Worm (Caenorhabditis elegans) whole organism, mixed stage, embryonic: ENCODE data around the gene plp-2.
A peak's percentile ranks its signal among the peaks of the same experiment; 100 is the strongest.

Source experiments
- M03D4.4 ChIP-seq: sonication (generic microtip); optimal IDR thresholded peaks from 2 replicates; lab custom pipeline; 2017; ENCODE audit warnings: mild to moderate bottlenecking, missing genetic modification characterization, missing compliant biosample characterization
- bed-3 ChIP-seq: fragments of 200-800 bp; sonication (Bioruptor generic); optimal IDR thresholded peaks from 3 replicates; lab custom pipeline; 2018; ENCODE audit warnings: mild to moderate bottlenecking, missing genetic modification characterization, moderate library complexity, missing compliant biosample characterization
- blmp-1 ChIP-seq: fragments of 150-350 bp; optimal IDR thresholded peaks from 2 replicates; lab custom pipeline; 2014; ENCODE audit warnings: missing biosample characterization, missing genetic modification characterization
- ceh-43 ChIP-seq: fragments of 200-800 bp; sonication (Bioruptor generic); optimal IDR thresholded peaks from 2 replicates; lab custom pipeline; 2018; ENCODE audit warnings: mild to moderate bottlenecking, missing genetic modification characterization, moderate library complexity, missing compliant biosample characterization
- ceh-83 ChIP-seq: fragments of 200-800 bp; sonication (Bioruptor generic); optimal IDR thresholded peaks from 2 replicates; lab custom pipeline; 2018; ENCODE audit warnings: mild to moderate bottlenecking, missing genetic modification characterization, missing compliant biosample characterization
- ces-1 ChIP-seq: fragments of 150-350 bp; optimal IDR thresholded peaks from 2 replicates; lab custom pipeline; 2014; ENCODE audit warnings: missing biosample characterization, missing genetic modification reagents, missing genetic modification characterization
- cnd-1 ChIP-seq: fragments of 200-800 bp; sonication (Bioruptor generic); optimal IDR thresholded peaks from 2 replicates; lab custom pipeline; 2018; ENCODE audit warnings: mild to moderate bottlenecking, missing genetic modification characterization, missing compliant biosample characterization
- drap-1 ChIP-seq: fragments of 200-800 bp; sonication (Bioruptor generic); optimal IDR thresholded peaks from 3 replicates; lab custom pipeline; 2018; ENCODE audit warnings: mild to moderate bottlenecking, missing genetic modification characterization, missing compliant biosample characterization
- elt-3 ChIP-seq: fragments of 150-350 bp; optimal IDR thresholded peaks from 2 replicates; lab custom pipeline; 2014; ENCODE audit warnings: missing biosample characterization, missing genetic modification characterization
- flh-1 ChIP-seq: fragments of 200-800 bp; sonication (Bioruptor generic); optimal IDR thresholded peaks from 2 replicates; lab custom pipeline; 2018; ENCODE audit warnings: mild to moderate bottlenecking, missing genetic modification characterization, moderate library complexity, missing compliant biosample characterization
- ham-2 ChIP-seq: fragments of 200-800 bp; sonication (Bioruptor generic); optimal IDR thresholded peaks from 2 replicates; lab custom pipeline; 2018; ENCODE audit warnings: mild to moderate bottlenecking, missing genetic modification characterization, missing compliant biosample characterization
- hlh-1 ChIP-seq: fragments of 150-350 bp; optimal IDR thresholded peaks from 2 replicates; lab custom pipeline; 2014; ENCODE audit warnings: missing biosample characterization, missing genetic modification reagents, missing genetic modification characterization
- lin-13 ChIP-seq: fragments of 150-350 bp; optimal IDR thresholded peaks from 2 replicates; lab custom pipeline; 2014; ENCODE audit warnings: missing biosample characterization, missing genetic modification characterization
- lin-32 ChIP-seq: fragments of 200-800 bp; sonication (Bioruptor generic); optimal IDR thresholded peaks from 2 replicates; lab custom pipeline; 2018; ENCODE audit warnings: mild to moderate bottlenecking, missing genetic modification characterization, missing compliant biosample characterization
- lsy-2 ChIP-seq: fragments of 150-350 bp; optimal IDR thresholded peaks from 2 replicates; lab custom pipeline; 2014; ENCODE audit warnings: missing biosample characterization, missing genetic modification characterization
- mab-5 ChIP-seq: fragments of 150-350 bp; optimal IDR thresholded peaks from 2 replicates; lab custom pipeline; 2014; ENCODE audit warnings: missing biosample characterization, missing genetic modification characterization
- mep-1 ChIP-seq: fragments of 150-350 bp; optimal IDR thresholded peaks from 2 replicates; lab custom pipeline; 2017; ENCODE audit warnings: missing biosample characterization, missing genetic modification reagents, missing genetic modification characterization, inconsistent platforms
- mls-2 ChIP-seq: sonication (generic microtip); optimal IDR thresholded peaks from 2 replicates; lab custom pipeline; 2016; ENCODE audit warnings: mild to moderate bottlenecking, missing genetic modification characterization, moderate library complexity, missing compliant biosample characterization
- nhr-12 ChIP-seq: fragments of 150-350 bp; optimal IDR thresholded peaks from 2 replicates; lab custom pipeline; 2014; ENCODE audit warnings: missing biosample characterization, missing genetic modification characterization
- nhr-2 ChIP-seq: fragments of 150-350 bp; optimal IDR thresholded peaks from 2 replicates; lab custom pipeline; 2014; ENCODE audit warnings: missing biosample characterization, missing genetic modification characterization
- nhr-237 ChIP-seq: fragments of 150-350 bp; optimal IDR thresholded peaks from 2 replicates; lab custom pipeline; 2014; ENCODE audit warnings: missing biosample characterization, missing genetic modification characterization
- nhr-28 ChIP-seq: fragments of 150-350 bp; optimal IDR thresholded peaks from 2 replicates; lab custom pipeline; 2014; ENCODE audit warnings: missing biosample characterization, missing genetic modification characterization
- nhr-76 ChIP-seq: sonication (generic microtip); optimal IDR thresholded peaks from 2 replicates; lab custom pipeline; 2017; ENCODE audit warnings: missing biosample characterization, missing genetic modification characterization
- pha-4 ChIP-seq: fragments of 150-350 bp; optimal IDR thresholded peaks from 2 replicates; lab custom pipeline; 2018; ENCODE audit warnings: missing biosample characterization, missing genetic modification reagents, missing genetic modification characterization
- sem-2 ChIP-seq: fragments of 200-800 bp; sonication (Bioruptor generic); optimal IDR thresholded peaks from 2 replicates; lab custom pipeline; 2018; ENCODE audit warnings: mild to moderate bottlenecking, missing genetic modification characterization, missing compliant biosample characterization
- sptf-1 ChIP-seq: sonication (generic microtip); optimal IDR thresholded peaks from 2 replicates; lab custom pipeline; 2017; ENCODE audit warnings: mild to moderate bottlenecking, missing genetic modification characterization, moderate library complexity, missing compliant biosample characterization
- tbx-8 ChIP-seq: fragments of 200-800 bp; sonication (Bioruptor generic); optimal IDR thresholded peaks from 2 replicates; lab custom pipeline; 2018; ENCODE audit warnings: mild to moderate bottlenecking, missing genetic modification characterization, moderate library complexity, missing compliant biosample characterization
- unc-120 ChIP-seq: sonication (generic microtip); optimal IDR thresholded peaks from 2 replicates; lab custom pipeline; 2017; ENCODE audit warnings: missing genetic modification characterization, missing compliant biosample characterization; ENCODE audit not compliant: poor library complexity, severe bottlenecking
- unc-39 ChIP-seq: fragments of 150-350 bp; optimal IDR thresholded peaks from 2 replicates; lab custom pipeline; 2014; ENCODE audit warnings: missing biosample characterization, missing genetic modification characterization
- unc-62 ChIP-seq: fragments of 150-350 bp; optimal IDR thresholded peaks from 2 replicates; lab custom pipeline; 2014; ENCODE audit warnings: missing biosample characterization, missing genetic modification reagents, missing genetic modification characterization
- zip-8 ChIP-seq: fragments of 150-350 bp; optimal IDR thresholded peaks from 2 replicates; lab custom pipeline; 2014; ENCODE audit warnings: missing biosample characterization, missing genetic modification characterization

The plp-2 gene

DNA sequence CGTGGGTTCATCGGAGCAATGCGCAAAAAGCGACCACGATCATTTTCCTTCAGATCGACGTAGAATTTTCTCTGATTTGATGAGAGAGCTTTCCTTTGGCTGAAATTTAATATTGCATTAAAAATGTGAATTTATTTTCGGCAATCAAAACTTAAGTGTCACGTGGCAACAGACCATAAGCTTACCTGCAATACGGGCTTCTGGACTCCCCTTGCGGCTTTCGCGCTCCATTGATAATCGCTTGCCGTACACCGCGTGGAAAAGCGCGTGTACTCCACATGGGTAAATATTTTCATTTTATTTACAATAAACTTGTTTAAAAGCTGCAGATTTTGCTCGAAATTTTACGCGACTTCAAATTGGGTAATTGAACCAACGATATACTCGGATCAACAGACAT, at the start of gene plp-2:
TSS of gene plp-2 (minus strand) at position 280 of the 400 bp plus-strand sequence.
- TF ChIP-seq drap-1 (no peak), unc-39 (tag; lab: Kevin White, UChicago) (no peak), nhr-2 (tag; lab: Kevin White, UChicago) (no peak), nhr-76 (tag; lab: Kevin White, UChicago) (no peak), flh-1 (no peak), mab-5 (tag; lab: Kevin White, UChicago) (no peak), bed-3 (GFP tag; lab: Kevin White, UChicago) (no peak), nhr-237 (tag; lab: Kevin White, UChicago) (no peak), hlh-1 (tag; lab: Kevin White, UChicago) (no peak), sem-2 (GFP tag; lab: Kevin White, UChicago) (no peak), unc-120 (no peak), ceh-83 (GFP tag; lab: Kevin White, UChicago) (no peak), sptf-1 (no peak), unc-62 (GFP tag; lab: Kevin White, UChicago) (no peak), ceh-43 (no peak), mls-2 (tag; lab: Kevin White, UChicago) (no peak), pha-4 (no peak), nhr-28 (no peak)

DNA sequence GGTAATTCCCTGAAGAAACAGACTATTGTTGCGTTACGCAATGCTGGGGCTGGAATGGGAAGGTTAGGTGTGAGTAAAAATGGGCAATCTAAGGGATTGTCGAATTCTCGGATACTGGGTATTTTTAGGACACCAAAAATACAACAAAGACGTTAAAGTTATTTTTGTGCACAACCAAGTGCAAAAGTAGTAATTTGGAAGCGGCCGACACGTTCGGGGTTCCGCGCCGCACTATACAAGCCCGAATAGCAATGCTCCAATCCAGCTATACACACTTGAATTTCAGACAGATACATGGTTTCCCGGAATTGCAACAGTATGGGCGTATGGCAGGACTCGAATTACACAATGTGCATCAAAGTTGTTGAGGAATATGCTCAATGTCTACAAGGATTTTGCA, 45.4 kb upstream of the plp-2 start:
- no peak for TF ChIP-seq lsy-2 (tag; lab: Kevin White, UChicago)
- no peak for TF ChIP-seq bed-3 (GFP tag; lab: Kevin White, UChicago)
- TF ChIP-seq nhr-12 = no peak

DNA sequence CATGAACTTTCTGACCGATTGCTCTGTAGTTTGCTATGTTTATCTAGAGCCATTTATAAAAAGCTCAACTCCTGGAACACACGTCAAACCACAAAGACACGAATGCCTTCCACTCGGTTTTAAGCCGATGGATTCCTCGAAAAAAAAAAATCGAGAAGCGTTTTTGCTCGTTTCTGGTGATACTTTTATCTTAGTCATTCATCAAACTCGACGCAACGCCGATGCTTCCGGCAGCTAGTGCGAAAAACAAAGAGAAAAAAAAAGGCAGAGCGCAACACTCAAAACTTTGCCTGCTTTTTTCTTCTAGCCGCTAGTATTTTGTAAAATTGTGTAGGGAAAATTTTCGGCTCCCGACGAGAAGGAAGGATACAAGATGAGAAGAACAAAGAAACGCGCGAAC, 45.0 kb upstream of the plp-2 start:
- TF ChIP-seq unc-39 (tag; lab: Kevin White, UChicago) (no peak), ceh-43 (no peak), unc-120 (no peak), flh-1 (no peak), lin-13 (tag; lab: Kevin White, UChicago) (no peak), cnd-1 (no peak), bed-3 (GFP tag; lab: Kevin White, UChicago) (no peak), drap-1 (no peak), nhr-28 (no peak), mls-2 (tag; lab: Kevin White, UChicago) (no peak), nhr-76 (tag; lab: Kevin White, UChicago) (no peak), zip-8 (no peak), lin-32 (no peak), lsy-2 (tag; lab: Kevin White, UChicago) (no peak), ceh-83 (GFP tag; lab: Kevin White, UChicago) (no peak)

DNA sequence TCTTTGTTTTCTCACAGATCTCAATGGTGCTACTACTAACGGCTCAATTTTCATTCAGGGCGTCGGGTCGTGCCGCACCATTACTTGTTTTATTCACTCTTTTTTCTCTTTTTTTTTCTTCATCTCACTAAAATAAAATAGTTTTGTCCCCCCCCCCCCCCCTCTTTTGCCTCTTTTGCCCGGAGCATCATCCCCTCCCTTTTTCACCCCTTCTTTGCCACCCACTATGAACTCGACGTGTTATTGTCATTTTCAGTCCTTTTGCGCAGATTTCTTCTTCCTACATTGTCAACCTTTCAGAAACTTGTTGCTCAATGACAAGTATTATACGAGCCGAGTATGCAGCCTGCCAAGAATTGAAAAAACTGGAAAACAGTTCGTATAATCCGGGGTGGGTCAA, 43.4 kb upstream of the plp-2 start, which contains the start of gene seb-3:
TSS of gene seb-3 (plus strand) at position 301 of the 400 bp plus-strand sequence.
- no peak for TF ChIP-seq lin-32
- no peak for TF ChIP-seq mep-1
- TF ChIP-seq sptf-1 = no peak
- no peak for TF ChIP-seq ham-2
- no peak for TF ChIP-seq mls-2 (tag; lab: Kevin White, UChicago)
- TF ChIP-seq unc-120 = no peak
- TF ChIP-seq lsy-2 (tag; lab: Kevin White, UChicago) = no peak
- TF ChIP-seq zip-8 = no peak
- TF ChIP-seq ces-1 (GFP tag; lab: Kevin White, UChicago) = no peak
- no peak for TF ChIP-seq blmp-1 (tag; lab: Kevin White, UChicago)
- TF ChIP-seq tbx-8 (GFP tag; lab: Kevin White, UChicago) = no peak
- TF ChIP-seq sem-2 (GFP tag; lab: Kevin White, UChicago) = no peak
- TF ChIP-seq elt-3 (tag; lab: Kevin White, UChicago) = no peak
- no peak for TF ChIP-seq ceh-43
- no peak for TF ChIP-seq cnd-1
- TF ChIP-seq nhr-12 = no peak
- no peak for TF ChIP-seq unc-39 (tag; lab: Kevin White, UChicago)

DNA sequence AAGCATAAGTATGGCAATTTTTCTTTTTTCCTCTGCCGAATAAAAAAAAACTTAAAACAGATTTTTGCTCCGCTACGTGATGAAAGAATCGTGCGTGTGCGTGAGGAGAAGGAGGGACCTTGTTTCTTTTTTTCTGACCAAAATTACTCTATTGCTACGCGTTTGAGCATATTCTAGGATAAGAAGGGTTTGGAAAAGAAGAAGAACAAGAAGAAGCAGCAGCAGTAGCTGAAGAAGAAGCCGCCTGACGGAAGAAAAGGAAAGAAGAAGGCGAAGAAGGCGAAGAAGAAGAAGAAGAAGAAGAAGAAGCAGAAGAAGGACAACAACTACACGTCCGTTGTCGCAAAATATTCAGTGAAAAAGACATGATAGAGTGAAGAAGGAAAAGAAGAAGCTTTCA, 33.5 kb upstream of the plp-2 start:
- TF ChIP-seq lin-32 (no peak), M03D4.4 (no peak), ham-2 (no peak), unc-120 (no peak), sptf-1 (peak; percentile 7), cnd-1 (no peak)

DNA sequence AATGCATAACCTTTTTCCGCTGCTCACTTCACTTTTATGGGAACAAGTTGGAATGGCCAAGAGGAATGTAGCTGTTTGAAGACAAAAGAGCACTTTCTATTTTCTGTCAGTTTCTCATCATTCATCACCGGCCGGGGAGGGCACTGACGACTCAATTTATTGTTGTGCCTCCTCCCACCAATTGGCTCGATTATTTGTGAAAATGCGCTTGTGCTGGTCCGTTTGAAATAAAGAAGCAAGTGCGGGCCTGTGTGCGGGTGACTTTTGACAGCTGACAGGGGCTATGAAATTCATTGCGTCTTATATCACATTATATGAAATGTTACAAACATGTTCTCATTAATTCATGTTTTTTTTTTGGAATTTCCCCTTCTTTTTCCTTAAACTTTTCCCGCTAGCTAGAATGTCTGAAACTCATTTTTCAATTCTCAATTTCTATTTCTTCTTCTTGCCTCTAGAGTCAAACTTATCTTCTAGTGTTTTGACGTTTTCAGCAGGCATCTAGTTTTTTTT, 31.4 kb upstream of the plp-2 start:
- no peak for TF ChIP-seq nhr-2 (tag; lab: Kevin White, UChicago)
- peak; percentile 77 for TF ChIP-seq unc-62 (GFP tag; lab: Kevin White, UChicago)
- TF ChIP-seq hlh-1 (tag; lab: Kevin White, UChicago) = peak; percentile 95
- TF ChIP-seq unc-120 = peak; percentile 72
